Worm (Caenorhabditis elegans): ENCODE data around the gene swd-2.2.

The swd-2.2 gene

DNA sequence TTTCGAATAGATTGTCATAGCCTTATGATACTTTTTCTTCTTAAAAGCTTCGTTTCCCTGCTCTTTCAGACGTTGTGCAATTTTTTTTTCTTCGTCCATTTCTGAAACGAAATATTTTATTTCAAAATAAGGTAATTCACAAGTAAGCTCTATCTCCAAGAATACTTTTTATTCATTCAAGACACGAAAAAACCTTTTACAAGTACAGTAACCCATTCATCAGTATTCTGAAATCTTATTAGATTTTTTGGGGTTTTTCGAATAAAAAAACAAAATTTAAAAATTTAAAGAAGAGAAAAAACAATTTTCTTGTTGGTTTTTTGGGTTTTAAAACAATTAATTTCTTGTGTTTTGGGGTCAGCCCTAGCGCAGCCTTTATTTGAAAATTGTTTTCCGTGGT lies 4.7 kb downstream of the swd-2.2 start, which contains the start of gene rpap-3:
rpap-3 (minus strand) TSS at position 101 of the 400 bp plus-strand sequence.
- TF ChIP-seq F37D6.2 (tag; optimal IDR thresholded peaks at IDR 0.05), result no peak
- TF ChIP-seq lsy-2 (tag; optimal IDR thresholded peaks at IDR 0.05), result no peak
- TF ChIP-seq fos-1 (tag; optimal IDR thresholded peaks at IDR 0.05), result no peak
- no peak for TF ChIP-seq tra-1 (GFP tag; IDR thresholded peaks at IDR 0.05)
- no peak for TF ChIP-seq dmd-6 (GFP tag; IDR thresholded peaks at IDR 0.05)
- TF ChIP-seq daf-16 (GFP tag; optimal IDR thresholded peaks at IDR 0.05), result peak in 1 of 2 experiments; percentile 0
- no peak for TF ChIP-seq daf-16 (tag; optimal IDR thresholded peaks at IDR 0.05)
- no peak for TF ChIP-seq nhr-28 (tag; optimal IDR thresholded peaks at IDR 0.05)
- no peak for TF ChIP-seq dpl-1 (GFP tag; optimal IDR thresholded peaks at IDR 0.05)

DNA sequence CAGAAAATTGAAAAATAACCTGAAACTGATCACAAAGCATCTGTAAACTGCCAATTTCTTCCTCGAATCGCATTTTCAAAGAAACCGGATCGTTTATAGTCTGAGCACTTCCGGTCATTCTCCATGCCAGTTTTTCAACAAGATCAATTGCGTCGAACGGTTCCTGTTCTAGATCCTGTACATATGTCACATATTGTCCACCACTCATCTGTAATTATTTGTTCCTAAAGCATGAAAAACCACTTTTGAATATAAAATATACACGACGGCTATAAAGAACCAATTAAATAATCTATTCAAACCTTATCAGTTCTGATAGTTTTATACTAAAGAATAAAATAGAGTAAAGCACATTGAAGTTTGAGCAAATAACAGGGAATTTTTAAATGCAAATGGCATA lies 8.1 kb downstream of the swd-2.2 start, which contains the start of gene sec-10:
sec-10 (minus strand) TSS at position 208 of the 400 bp plus-strand sequence.
- TF ChIP-seq lin-38 (GFP tag; IDR thresholded peaks at IDR 0.05), result peak; percentile 43; the same call in 1 of the 2 replicates
- TF ChIP-seq arid-1 (GFP tag; conservative IDR thresholded peaks at IDR 0.05), result 0 out of 2 replicates have a peak, but pooled peaks have one; percentile 33
- TF ChIP-seq daf-16 (GFP tag; optimal IDR thresholded peaks at IDR 0.05), result no peak
- peak; percentile 42 for TF ChIP-seq daf-16 (tag; optimal IDR thresholded peaks at IDR 0.05)
- TF ChIP-seq egl-27 (tag; optimal IDR thresholded peaks at IDR 0.05), result no peak
- TF ChIP-seq php-3 (GFP tag; IDR thresholded peaks at IDR 0.05), result peak; percentile 63
- peak; percentile 68 for TF ChIP-seq nhr-28 (tag; optimal IDR thresholded peaks at IDR 0.05)
- TF ChIP-seq Y105C5A.15 (GFP tag; IDR thresholded peaks at IDR 0.05), result no peak
- TF ChIP-seq zfp-3 (GFP tag; conservative IDR thresholded peaks at IDR 0.05), result peak; percentile 60; the same call in 1 of the 2 replicates
- peak; percentile 57 for TF ChIP-seq dve-1 (tag; optimal IDR thresholded peaks at IDR 0.05; ENCODE audit: insufficient read depth)
- TF ChIP-seq hif-1 (tag; optimal IDR thresholded peaks at IDR 0.05), result no peak
- peak; percentile 64; the same call in 1 of the 2 replicates for TF ChIP-seq T26A8.4 (GFP tag; IDR thresholded peaks at IDR 0.05)
- no peak for TF ChIP-seq Y48G9A.11 (GFP tag; IDR thresholded peaks at IDR 0.05)
- TF ChIP-seq pqm-1 (tag; optimal IDR thresholded peaks at IDR 0.05), result peak; percentile 9
- no peak for TF ChIP-seq ces-1 (GFP tag; optimal IDR thresholded peaks at IDR 0.05)

DNA sequence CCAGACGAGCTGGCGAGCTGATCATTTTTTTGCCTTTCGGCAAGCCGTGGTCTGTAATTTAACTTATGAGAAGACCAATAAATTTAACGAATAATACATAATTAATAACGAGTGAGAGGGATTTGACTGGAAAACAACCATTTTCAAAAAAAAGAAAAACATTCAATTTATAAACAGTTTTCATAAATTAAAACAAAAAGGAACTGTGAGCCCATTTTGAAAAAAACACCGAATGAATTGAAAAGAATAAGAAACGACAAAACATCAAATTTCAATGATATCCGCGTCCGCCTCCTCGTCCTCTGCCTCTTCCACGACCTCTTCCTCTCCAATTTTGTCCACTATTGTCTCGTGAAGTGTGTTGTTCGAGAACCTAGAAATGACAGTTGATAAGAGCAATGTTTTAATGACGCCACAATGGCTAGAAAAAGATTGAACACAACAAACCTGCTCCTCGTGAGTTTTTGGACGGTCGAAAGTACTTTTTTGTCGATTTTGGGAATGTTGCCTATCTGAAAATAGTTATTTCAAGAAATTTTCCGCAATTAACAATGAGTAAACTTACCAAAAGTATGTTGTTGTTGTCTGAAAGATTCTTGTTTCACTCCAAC lies 9.7 kb downstream of the swd-2.2 start, which contains the start of gene tag-321:
tag-321 (minus strand) TSS at position 51 of the 611 bp plus-strand sequence.
- TF ChIP-seq nhr-28 (tag; optimal IDR thresholded peaks at IDR 0.05) (peak; percentile 75), dmd-9 (GFP tag; IDR thresholded peaks at IDR 0.05) (no peak), nhr-237 (tag; optimal IDR thresholded peaks at IDR 0.05) (no peak), ceh-44 (GFP tag; IDR thresholded peaks at IDR 0.05) (no peak), dmd-8 (GFP tag; IDR thresholded peaks at IDR 0.05) (no peak), tra-1 (GFP tag; IDR thresholded peaks at IDR 0.05) (no peak), nhr-42 (GFP tag; IDR thresholded peaks at IDR 0.05) (no peak), unc-130 (GFP tag; optimal IDR thresholded peaks at IDR 0.05) (no peak), T26A8.4 (GFP tag; IDR thresholded peaks at IDR 0.05) (no peak), ama-1 (optimal IDR thresholded peaks at IDR 0.05) (no peak), mes-2 (tag; optimal IDR thresholded peaks at IDR 0.05; ENCODE audit: poor library complexity, severe bottlenecking) (peak; percentile 28), nhr-25 (tag; optimal IDR thresholded peaks at IDR 0.05; ENCODE audit: borderline replicate concordance, insufficient read depth) (no peak), lin-15B (tag; optimal IDR thresholded peaks at IDR 0.05) (no peak), nhr-48 (tag; optimal IDR thresholded peaks at IDR 0.05) (no peak), ceh-32 (tag; optimal IDR thresholded peaks at IDR 0.05; ENCODE audit: poor library complexity) (no peak), fkh-10 (GFP tag; optimal IDR thresholded peaks at IDR 0.05) (no peak), mep-1 (tag; optimal IDR thresholded peaks at IDR 0.05) (no peak), T20F7.1 (GFP tag; optimal IDR thresholded peaks at IDR 0.05) (no peak), hlh-30 (tag; optimal IDR thresholded peaks at IDR 0.05; ENCODE audit: insufficient read depth) (peak; percentile 49), unc-39 (tag; optimal IDR thresholded peaks at IDR 0.05) (no peak), daf-16 (GFP tag; optimal IDR thresholded peaks at IDR 0.05) (no peak), daf-16 (tag; optimal IDR thresholded peaks at IDR 0.05) (peak; percentile 82), pha-4 (GFP tag; IDR thresholded peaks at IDR 0.05) (no peak), pha-4 (tag; optimal IDR thresholded peaks at IDR 0.05) (no peak), daf-8 (GFP tag; IDR thresholded peaks at IDR 0.05) (no peak), lim-7 (GFP tag; IDR thresholded peaks at IDR 0.05) (no peak), R02D3.7 (tag; optimal IDR thresholded peaks at IDR 0.05) (no peak), set-16 (GFP tag; IDR thresholded peaks at IDR 0.05) (no peak), F37D6.2 (tag; optimal IDR thresholded peaks at IDR 0.05) (no peak), F10B5.3 (tag; optimal IDR thresholded peaks at IDR 0.05) (no peak), spr-3 (GFP tag; optimal IDR thresholded peaks at IDR 0.05) (no peak)

Measured in whole organism, L4 larva.